Worm (Caenorhabditis elegans) whole organism, L4 larva: ENCODE data around the gene tbb-2.

Source experiments
- F10B5.3 ChIP-seq: sonication (generic microtip); optimal IDR thresholded peaks from 2 replicates; lab custom pipeline; 2016; ENCODE audit warnings: mild to moderate bottlenecking, missing genetic modification characterization, missing compliant biosample characterization
- F26F4.8 ChIP-seq: fragments of 200-800 bp; sonication (Bioruptor generic); conservative IDR thresholded peaks from 2 replicates; pipeline ENCODE4 v1.3.6; 2022; ENCODE audit warnings: missing genetic modification characterization, missing compliant biosample characterization
- Y5F2A.4 ChIP-seq: fragments of 200-800 bp; sonication (Bioruptor generic); optimal IDR thresholded peaks from 2 replicates; lab custom pipeline; 2018; ENCODE audit warnings: mild to moderate bottlenecking, missing genetic modification characterization, missing compliant biosample characterization
- ZK337.2 ChIP-seq: fragments of 200-800 bp; sonication (Bioruptor generic); IDR thresholded peaks from 2 replicates; pipeline ENCODE4 v1.3.6; 2022; ENCODE audit warnings: missing genetic modification reagents, missing genetic modification characterization, missing compliant biosample characterization
- aha-1 ChIP-seq: fragments of 150-350 bp; peaks from one replicate; lab custom pipeline; 2014; ENCODE audit warnings: missing biosample characterization, missing genetic modification characterization
- aly-2 ChIP-seq: sonication (generic microtip); optimal IDR thresholded peaks from 2 replicates; lab custom pipeline; 2018; ENCODE audit warnings: missing biosample characterization, missing genetic modification characterization
- ceh-28 ChIP-seq: fragments of 150-350 bp; optimal IDR thresholded peaks from 2 replicates; lab custom pipeline; 2014; ENCODE audit warnings: missing biosample characterization, missing genetic modification reagents, missing genetic modification characterization
- ceh-32 ChIP-seq: sonication (generic microtip); optimal IDR thresholded peaks from 2 replicates; lab custom pipeline; 2016; ENCODE audit warnings: mild to moderate bottlenecking, missing genetic modification characterization, missing compliant biosample characterization; ENCODE audit not compliant: poor library complexity
- ceh-62 ChIP-seq: sonication (generic microtip); optimal IDR thresholded peaks from 2 replicates; lab custom pipeline; 2017; ENCODE audit warnings: missing biosample characterization, missing genetic modification characterization
- ces-1 ChIP-seq: fragments of 150-350 bp; sonication (generic microtip); optimal IDR thresholded peaks from 4 replicates; lab custom pipeline; 2014; ENCODE audit warnings: missing biosample characterization, missing genetic modification reagents, missing genetic modification characterization
- ctbp-1 ChIP-seq: fragments of 200-800 bp; sonication (Bioruptor generic); IDR thresholded peaks from 2 replicates; pipeline ENCODE4 v1.3.6; 2022; ENCODE audit warnings: missing genetic modification reagents, missing genetic modification characterization, missing compliant biosample characterization
- daf-12 ChIP-seq: fragments of 150-350 bp; optimal IDR thresholded peaks from 2 replicates; lab custom pipeline; 2014; ENCODE audit warnings: missing biosample characterization, missing genetic modification reagents, missing genetic modification characterization
- daf-16 ChIP-seq, 3 experiments: sonication (generic microtip); optimal IDR thresholded peaks; 2 replicates each; lab custom pipeline; 2016 to 2017; ENCODE audit warnings: missing genetic modification characterization in 3 of 3, missing genetic modification reagents in 3 of 3, mild to moderate bottlenecking in 2 of 3, missing compliant biosample characterization in 2 of 3, missing biosample characterization in 1 of 3, moderate library complexity in 1 of 3
- daf-19 ChIP-seq: fragments of 200-800 bp; sonication (Bioruptor generic); conservative IDR thresholded peaks from 2 replicates; pipeline ENCODE4 v1.3.6; 2022; ENCODE audit warnings: missing genetic modification characterization, missing compliant biosample characterization
- daf-8 ChIP-seq: fragments of 200-800 bp; sonication (Bioruptor generic); IDR thresholded peaks from 2 replicates; pipeline ENCODE4 v1.3.6; 2022; ENCODE audit warnings: missing genetic modification characterization, missing compliant biosample characterization
- dmd-8 ChIP-seq: fragments of 200-800 bp; sonication (Bioruptor generic); IDR thresholded peaks from 2 replicates; pipeline ENCODE4 v1.3.6; 2022; ENCODE audit warnings: missing genetic modification characterization, missing compliant biosample characterization
- dmd-9 ChIP-seq: fragments of 200-800 bp; sonication (Bioruptor generic); IDR thresholded peaks from 2 replicates; pipeline ENCODE4 v1.3.6; 2022; ENCODE audit warnings: missing genetic modification reagents, missing genetic modification characterization, missing compliant biosample characterization
- duxl-1 ChIP-seq: sonication (generic microtip); optimal IDR thresholded peaks from 2 replicates; lab custom pipeline; 2016; ENCODE audit warnings: mild to moderate bottlenecking, missing genetic modification characterization, moderate library complexity, missing compliant biosample characterization; ENCODE audit not compliant: poor library complexity
- dve-1 ChIP-seq: sonication (generic microtip); optimal IDR thresholded peaks from 2 replicates; lab custom pipeline; 2017; ENCODE audit warnings: antibody characterized with exemption, mild to moderate bottlenecking, missing genetic modification characterization, missing compliant biosample characterization; ENCODE audit not compliant: insufficient read depth
- egl-27 ChIP-seq: sonication (generic microtip); optimal IDR thresholded peaks from 3 replicates; lab custom pipeline; 2017; ENCODE audit warnings: missing biosample characterization, missing genetic modification reagents, missing genetic modification characterization
- hif-1 ChIP-seq, 2 experiments: sonication (generic microtip); optimal IDR thresholded peaks; 2 replicates each; lab custom pipeline; 2016 to 2017; ENCODE audit warnings: missing compliant biosample characterization in 2 of 2, missing genetic modification characterization in 2 of 2, missing genetic modification reagents in 2 of 2, missing genotype in 2 of 2, mild to moderate bottlenecking in 1 of 2
- hlh-30 ChIP-seq: sonication (generic microtip); optimal IDR thresholded peaks from 2 replicates; lab custom pipeline; 2017; ENCODE audit warnings: antibody characterized with exemption, mild to moderate bottlenecking, missing genetic modification characterization, missing compliant biosample characterization; ENCODE audit not compliant: insufficient read depth
- hmg-1.1 ChIP-seq: fragments of 200-800 bp; sonication (Bioruptor generic); IDR thresholded peaks from 2 replicates; pipeline ENCODE4 v1.3.6; 2022; ENCODE audit warnings: missing genetic modification reagents, missing genetic modification characterization, missing compliant biosample characterization
- jun-1 ChIP-seq: fragments of 150-350 bp; optimal IDR thresholded peaks from 2 replicates; lab custom pipeline; 2014; ENCODE audit warnings: missing biosample characterization, missing genetic modification reagents, missing genetic modification characterization
- lim-7 ChIP-seq: fragments of 200-800 bp; sonication (Bioruptor generic); IDR thresholded peaks from 2 replicates; pipeline ENCODE4 v1.3.6; 2022; ENCODE audit warnings: missing genetic modification characterization, missing compliant biosample characterization
- lin-38 ChIP-seq: fragments of 200-800 bp; sonication (Bioruptor generic); IDR thresholded peaks from 2 replicates; pipeline ENCODE4 v1.3.6; 2022; ENCODE audit warnings: missing genetic modification reagents, missing genetic modification characterization, missing compliant biosample characterization
- lsy-2 ChIP-seq, 2 experiments: fragments of 150-350 bp in 1 of 2; sonication (generic microtip) in 1 of 2; optimal IDR thresholded peaks; 2 replicates each; lab custom pipeline; 2014 to 2017; ENCODE audit warnings: missing biosample characterization in 2 of 2, missing genetic modification characterization in 2 of 2
- mdt-29 ChIP-seq: fragments of 200-800 bp; sonication (Bioruptor generic); IDR thresholded peaks from 2 replicates; pipeline ENCODE4 v1.3.6; 2022; ENCODE audit warnings: missing genetic modification reagents, missing genetic modification characterization, missing compliant biosample characterization
- nhr-11 ChIP-seq: fragments of 150-350 bp; optimal IDR thresholded peaks from 2 replicates; lab custom pipeline; 2014; ENCODE audit warnings: missing biosample characterization, missing genetic modification characterization
- nhr-42 ChIP-seq: fragments of 200-800 bp; sonication (Bioruptor generic); IDR thresholded peaks from 2 replicates; pipeline ENCODE4 v1.3.6; 2022; ENCODE audit warnings: missing genetic modification characterization, missing compliant biosample characterization
- nhr-6 ChIP-seq: fragments of 150-350 bp; optimal IDR thresholded peaks from 2 replicates; lab custom pipeline; 2014; ENCODE audit warnings: missing biosample characterization, missing genetic modification characterization
- pha-4 ChIP-seq, 2 experiments: fragments of 150-350 bp in 1 of 2; fragments of 200-800 bp in 1 of 2; sonication (Bioruptor generic) in 1 of 2; IDR thresholded peaks in 1 of 2; optimal IDR thresholded peaks in 1 of 2; 2 replicates each; pipeline versions ENCODE4 v1.3.6 to Lab custom; 2014 to 2022; ENCODE audit warnings: missing genetic modification characterization in 2 of 2, missing genetic modification reagents in 2 of 2, missing biosample characterization in 1 of 2, missing compliant biosample characterization in 1 of 2
- rbr-2 ChIP-seq: sonication (generic microtip); optimal IDR thresholded peaks from 2 replicates; lab custom pipeline; 2016; ENCODE audit warnings: missing genotype, missing genetic modification characterization, missing compliant biosample characterization
- skn-1 ChIP-seq: fragments of 150-350 bp; optimal IDR thresholded peaks from 2 replicates; lab custom pipeline; 2014; ENCODE audit warnings: missing biosample characterization, missing genetic modification characterization
- spr-1 ChIP-seq: sonication (generic microtip); optimal IDR thresholded peaks from 2 replicates; lab custom pipeline; 2016; ENCODE audit warnings: mild to moderate bottlenecking, missing genetic modification characterization, missing compliant biosample characterization
- spr-3 ChIP-seq: fragments of 200-800 bp; sonication (Bioruptor generic); optimal IDR thresholded peaks from 2 replicates; lab custom pipeline; 2018; ENCODE audit warnings: mild to moderate bottlenecking, missing genetic modification characterization, missing compliant biosample characterization
- tag-97 ChIP-seq: fragments of 200-800 bp; sonication (Bioruptor generic); IDR thresholded peaks from 2 replicates; pipeline ENCODE4 v1.3.6; 2022; ENCODE audit warnings: missing genetic modification characterization, missing compliant biosample characterization
- unc-130 ChIP-seq: sonication (generic microtip); optimal IDR thresholded peaks from 2 replicates; lab custom pipeline; 2016; ENCODE audit warnings: missing genetic modification reagents, missing genetic modification characterization, missing compliant biosample characterization
- unc-39 ChIP-seq: sonication (generic microtip); optimal IDR thresholded peaks from 2 replicates; lab custom pipeline; 2017; ENCODE audit warnings: missing biosample characterization, missing genetic modification characterization
- unc-62 ChIP-seq, 3 experiments: fragments of 150-350 bp in 1 of 3; sonication (generic microtip); optimal IDR thresholded peaks in 2 of 3; peaks in 1 of 3; 1 replicate in 1 of 3; 2 replicates in 2 of 3; lab custom pipeline; 2014 to 2017; ENCODE audit warnings: missing biosample characterization in 3 of 3, missing genetic modification characterization in 3 of 3, missing genetic modification reagents in 3 of 3, missing genotype in 1 of 3
- zfp-3 ChIP-seq: fragments of 200-800 bp; sonication (Bioruptor generic); conservative IDR thresholded peaks from 2 replicates; pipeline ENCODE4 v1.3.6; 2022; ENCODE audit warnings: missing genetic modification reagents, missing genetic modification characterization, missing compliant biosample characterization
- zip-2 ChIP-seq: fragments of 150-350 bp; optimal IDR thresholded peaks from 2 replicates; lab custom pipeline; 2014; ENCODE audit warnings: missing biosample characterization, missing genetic modification characterization
- ztf-7 ChIP-seq: fragments of 150-350 bp; optimal IDR thresholded peaks from 2 replicates; lab custom pipeline; 2014; ENCODE audit warnings: missing biosample characterization, missing genetic modification characterization

tbb-2 gene

ce11 chrIII:4030839-4031238 is 13.4 kb upstream of the tbb-2 start:
- TF ChIP-seq daf-16 (GFP tag; optimal IDR thresholded peaks at IDR 0.05; lab: Kevin White, UChicago) (no peak), daf-16 (tag; optimal IDR thresholded peaks at IDR 0.05; lab: Kevin White, UChicago) (no peak), unc-62 (GFP tag; optimal IDR thresholded peaks at IDR 0.05 in 1 of 2; lab: Kevin White, UChicago) (peak in 1 of 2 experiments; percentile 79), unc-62 (tag; optimal IDR thresholded peaks at IDR 0.05; lab: Kevin White, UChicago) (no peak), hlh-30 (tag; lab: Kevin White, UChicago) (no peak), ces-1 (GFP tag; lab: Kevin White, UChicago) (no peak)

ce11 chrIII:4028061-4028460 is 10.6 kb upstream of the tbb-2 start, which contains the start of gene T02C12.5:
Gene T02C12.5 (minus strand): TSS chrIII:4028161.
- TF ChIP-seq Y5F2A.4 (GFP tag; lab: Kevin White, UChicago): no peak
- TF ChIP-seq nhr-42 (GFP tag; lab: Robert Waterston, UW): no peak
- TF ChIP-seq jun-1 (tag; lab: Kevin White, UChicago): no peak
- TF ChIP-seq egl-27 (tag; lab: Kevin White, UChicago): no peak
- no peak for TF ChIP-seq zip-2 (tag; lab: Kevin White, UChicago)
- TF ChIP-seq duxl-1 (tag; lab: Kevin White, UChicago): no peak
- no peak for TF ChIP-seq F10B5.3 (tag; lab: Kevin White, UChicago)
- no peak for TF ChIP-seq F26F4.8 (GFP tag; lab: Robert Waterston, UW)
- no peak for TF ChIP-seq ztf-7 (tag; lab: Kevin White, UChicago)
- no peak for TF ChIP-seq lim-7 (GFP tag; lab: Robert Waterston, UW)
- TF ChIP-seq hlh-30 (tag; lab: Kevin White, UChicago): no peak
- no peak for TF ChIP-seq rbr-2
- no peak for TF ChIP-seq unc-130 (GFP tag; lab: Kevin White, UChicago)
- TF ChIP-seq unc-39 (tag; lab: Kevin White, UChicago): no peak
- no peak for TF ChIP-seq tag-97 (GFP tag; lab: Robert Waterston, UW)
- no peak for TF ChIP-seq daf-8
- TF ChIP-seq aly-2 (tag; lab: Kevin White, UChicago): no peak
- no peak for TF ChIP-seq ceh-28 (tag; lab: Kevin White, UChicago)

- no peak for TF ChIP-seq nhr-11
- peak; percentile 62 for TF ChIP-seq aha-1
Observed at ce11 chrIII:4021866-4022265, 4.4 kb upstream of the tbb-2 start, which contains the start of gene tftc-5. Gene tftc-5 (plus strand): TSS chrIII:4022166.

- no peak for TF ChIP-seq pha-4 (GFP tag; IDR thresholded peaks at IDR 0.05; lab: Robert Waterston, UW)
- TF ChIP-seq pha-4 (tag; optimal IDR thresholded peaks at IDR 0.05; lab: Kevin White, UChicago): peak; percentile 36
- TF ChIP-seq ZK337.2: no peak
- no peak for TF ChIP-seq daf-12 (tag; lab: Kevin White, UChicago)
- no peak for TF ChIP-seq zfp-3
- TF ChIP-seq lsy-2 (tag; optimal IDR thresholded peaks at IDR 0.05; lab: Kevin White, UChicago): peak; percentile 83 to 98
- TF ChIP-seq dmd-8 (GFP tag; lab: Robert Waterston, UW): no peak
- TF ChIP-seq egl-27 (tag; lab: Kevin White, UChicago): no peak
- TF ChIP-seq nhr-6 (tag; lab: Kevin White, UChicago): peak; percentile 54
- TF ChIP-seq ces-1 (GFP tag; lab: Kevin White, UChicago): no peak
- 0 out of 2 replicates have a peak, but pooled peaks have one; percentile 48 for TF ChIP-seq ctbp-1 (GFP tag; lab: Robert Waterston, UW)
- TF ChIP-seq daf-19 (GFP tag; lab: Robert Waterston, UW): no peak
- TF ChIP-seq hmg-1.1: 0 out of 2 replicates have a peak, but pooled peaks have one; percentile 64
- TF ChIP-seq hlh-30 (tag; lab: Kevin White, UChicago): peak; percentile 60
- peak; percentile 83 for TF ChIP-seq unc-130 (GFP tag; lab: Kevin White, UChicago)
- TF ChIP-seq skn-1 (tag; lab: Kevin White, UChicago): no peak
- no peak for TF ChIP-seq nhr-11
- peak; percentile 52 for TF ChIP-seq dve-1
- peak in 1 of 2 experiments; percentile 35 for TF ChIP-seq hif-1 (tag; optimal IDR thresholded peaks at IDR 0.05; lab: Kevin White, UChicago)
- no peak for TF ChIP-seq ceh-32
- peak; percentile 39; the same call in 1 of the 2 replicates for TF ChIP-seq mdt-29
- TF ChIP-seq nhr-42 (GFP tag; lab: Robert Waterston, UW): no peak
- no peak for TF ChIP-seq F10B5.3 (tag; lab: Kevin White, UChicago)
- no peak for TF ChIP-seq spr-3
- TF ChIP-seq dmd-9 (GFP tag; lab: Robert Waterston, UW): 0 out of 2 replicates have a peak, but pooled peaks have one; percentile 22
- no peak for TF ChIP-seq ceh-62 (tag; lab: Kevin White, UChicago)
- no peak for TF ChIP-seq spr-1
- TF ChIP-seq lin-38 (GFP tag; lab: Robert Waterston, UW): peak; percentile 80
Observed at ce11 chrIII:4019801-4020200, 2.4 kb upstream of the tbb-2 start, which contains the start of gene snpc-3.4. Gene snpc-3.4 (plus strand): TSS chrIII:4020037.
